Worm (Caenorhabditis elegans) whole organism, young adult: ENCODE data around the gene C16C4.17.

Source experiments
- B0035.1 ChIP-seq: sonication (generic microtip); optimal IDR thresholded peaks from 2 replicates; lab custom pipeline; 2016; ENCODE audit warnings: missing genetic modification characterization, mild to moderate bottlenecking, missing compliant biosample characterization, missing genotype, missing genetic modification reagents
- F57A8.1 ChIP-seq: fragments of 200-800 bp; sonication (Bioruptor generic); optimal IDR thresholded peaks from 2 replicates; lab custom pipeline; 2018; ENCODE audit warnings: mild to moderate bottlenecking, missing genetic modification characterization, moderate library complexity, missing compliant biosample characterization
- K12H6.12 ChIP-seq: fragments of 200-800 bp; sonication (Bioruptor generic); optimal IDR thresholded peaks from 2 replicates; lab custom pipeline; 2018; ENCODE audit warnings: mild to moderate bottlenecking, missing genetic modification characterization, missing compliant biosample characterization
- Y56A3A.18 ChIP-seq: fragments of 200-800 bp; sonication (Bioruptor generic); IDR thresholded peaks from 2 replicates; pipeline ENCODE4 v1.3.6; 2022; ENCODE audit warnings: missing genetic modification reagents, missing genetic modification characterization, missing compliant biosample characterization
- aptf-2 ChIP-seq: fragments of 200-800 bp; sonication (Bioruptor generic); conservative IDR thresholded peaks from 2 replicates; pipeline ENCODE4 v1.3.6; 2022; ENCODE audit warnings: missing genetic modification reagents, missing genetic modification characterization, missing compliant biosample characterization
- attf-6 ChIP-seq: fragments of 200-800 bp; sonication (Bioruptor generic); IDR thresholded peaks from 2 replicates; pipeline ENCODE4 v1.3.6; 2022; ENCODE audit warnings: missing genetic modification reagents, missing genetic modification characterization, missing compliant biosample characterization
- dpl-1 ChIP-seq: fragments of 150-350 bp; optimal IDR thresholded peaks from 2 replicates; lab custom pipeline; 2014; ENCODE audit warnings: missing biosample characterization, missing genetic modification reagents, missing genetic modification characterization
- lin-26 ChIP-seq: fragments of 200-800 bp; sonication (Bioruptor generic); IDR thresholded peaks from 2 replicates; pipeline ENCODE4 v1.3.6; 2022; ENCODE audit warnings: missing genetic modification reagents, missing genetic modification characterization, missing compliant biosample characterization
- madf-8 ChIP-seq: fragments of 200-800 bp; sonication (Bioruptor generic); conservative IDR thresholded peaks from 2 replicates; pipeline ENCODE4 v1.3.6; 2022; ENCODE audit warnings: missing genetic modification reagents, missing genetic modification characterization, missing compliant biosample characterization
- snpc-3.4 ChIP-seq: sonication (generic microtip); optimal IDR thresholded peaks from 2 replicates; lab custom pipeline; 2017; ENCODE audit warnings: missing genetic modification characterization, mild to moderate bottlenecking, missing compliant biosample characterization, antibody characterized with exemption, moderate library complexity, missing genotype, missing genetic modification reagents

DNA sequence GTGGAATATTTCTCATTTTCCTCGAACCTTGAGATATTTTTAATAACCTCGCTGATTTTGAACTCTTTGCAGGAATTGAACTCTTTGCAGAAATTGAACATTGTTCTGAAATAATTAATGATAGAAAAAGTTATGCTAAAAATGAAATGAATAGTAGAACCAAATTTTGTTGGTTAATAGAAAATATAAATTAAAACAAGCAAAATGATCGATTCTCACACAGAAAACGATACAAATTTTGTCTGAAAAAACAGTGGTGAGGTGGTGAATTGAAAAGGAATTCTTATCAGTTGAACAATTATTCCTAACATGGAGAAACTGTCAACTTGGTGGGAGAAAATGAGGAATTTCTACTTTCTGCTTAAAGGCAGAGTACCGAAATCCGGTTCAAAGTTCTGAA, 20.3 kb downstream of the C16C4.17 start, which contains the start of gene math-6:
- TF ChIP-seq dpl-1 (GFP tag; lab: Kevin White, UChicago), result no peak
- no peak for TF ChIP-seq B0035.1 (tag; lab: Kevin White, UChicago)
- no peak for TF ChIP-seq attf-6 (GFP tag; lab: Robert Waterston, UW)
- TF ChIP-seq madf-8, result no peak
- no peak for TF ChIP-seq F57A8.1 (GFP tag; lab: Kevin White, UChicago)
- no peak for TF ChIP-seq lin-26
- no peak for TF ChIP-seq snpc-3.4 (tag; lab: Kevin White, UChicago)
- no peak for TF ChIP-seq aptf-2
- TF ChIP-seq K12H6.12, result no peak
- TF ChIP-seq Y56A3A.18, result no peak
